Fruit fly (Drosophila melanogaster) whole organism, embryonic: ENCODE data around the gene mtsh.

Source experiments
- Antp ChIP-seq: fragments of 200-800 bp; sonication (Bioruptor generic); optimal IDR thresholded peaks from 3 replicates; lab custom pipeline; 2016; ENCODE audit warnings: missing biosample characterization, missing genetic modification characterization
- CG11456 ChIP-seq: fragments of 200-800 bp; sonication (Bioruptor generic); IDR thresholded peaks from 3 replicates; pipeline ENCODE4 v1.3.6; 2022; ENCODE audit warnings: missing biosample characterization, missing genetic modification characterization
- CG11695 ChIP-seq: fragments of 200-800 bp; sonication (Bioruptor generic); IDR thresholded peaks from 3 replicates; pipeline ENCODE4 v1.3.6; 2022; ENCODE audit warnings: missing biosample characterization, missing genetic modification characterization
- CG1233 ChIP-seq: fragments of 200-800 bp; sonication (Bioruptor generic); optimal IDR thresholded peaks from 4 replicates; lab custom pipeline; 2018; ENCODE audit warnings: missing biosample characterization, mild to moderate bottlenecking, missing genetic modification characterization
- CG12769 ChIP-seq: fragments of 200-800 bp; sonication (Bioruptor generic); optimal IDR thresholded peaks from 2 replicates; lab custom pipeline; 2019; ENCODE audit warnings: missing biosample characterization, mild to moderate bottlenecking, missing genetic modification characterization, moderate library complexity
- CG14965 ChIP-seq: fragments of 200-800 bp; sonication (Bioruptor generic); optimal IDR thresholded peaks from 2 replicates; lab custom pipeline; 2016; ENCODE audit warnings: missing biosample characterization, missing genetic modification characterization, borderline replicate concordance
- CG15696 ChIP-seq: fragments of 200-800 bp; sonication (Bioruptor generic); optimal IDR thresholded peaks from 2 replicates; lab custom pipeline; 2019; ENCODE audit warnings: missing biosample characterization, mild to moderate bottlenecking, missing genetic modification characterization, moderate library complexity
- CG17912 ChIP-seq: fragments of 200-800 bp; sonication (Bioruptor generic); optimal IDR thresholded peaks from 2 replicates; lab custom pipeline; 2018; ENCODE audit warnings: missing biosample characterization, mild to moderate bottlenecking, missing genetic modification characterization
- CG31224 ChIP-seq: fragments of 200-800 bp; sonication (Bioruptor generic); IDR thresholded peaks from 2 replicates; pipeline ENCODE4 v1.3.6; 2022; ENCODE audit warnings: missing biosample characterization, missing genetic modification characterization
- CG31388 ChIP-seq: fragments of 200-800 bp; sonication (Bioruptor generic); optimal IDR thresholded peaks from 2 replicates; lab custom pipeline; 2016; ENCODE audit warnings: missing biosample characterization, missing genetic modification characterization
- CG32767 ChIP-seq: fragments of 200-800 bp; sonication (Bioruptor generic); IDR thresholded peaks from 2 replicates; pipeline ENCODE4 v1.3.6; 2022; ENCODE audit warnings: missing biosample characterization, missing genetic modification characterization
- CG34376 ChIP-seq: fragments of 200-800 bp; sonication (Bioruptor generic); optimal IDR thresholded peaks from 2 replicates; lab custom pipeline; 2018; ENCODE audit warnings: missing biosample characterization, mild to moderate bottlenecking, missing genetic modification characterization
- CG6254 ChIP-seq: fragments of 200-800 bp; sonication (Bioruptor generic); optimal IDR thresholded peaks from 3 replicates; lab custom pipeline; 2017; ENCODE audit warnings: mild to moderate bottlenecking, missing biosample characterization, missing genetic modification reagents, missing genetic modification characterization
- CG6654 ChIP-seq: fragments of 200-800 bp; sonication (Bioruptor generic); optimal IDR thresholded peaks from 2 replicates; lab custom pipeline; 2017; ENCODE audit warnings: missing biosample characterization, mild to moderate bottlenecking, missing genetic modification characterization
- CG9817 ChIP-seq: fragments of 200-800 bp; sonication (Bioruptor generic); optimal IDR thresholded peaks from 2 replicates; lab custom pipeline; 2018; ENCODE audit warnings: missing biosample characterization, mild to moderate bottlenecking, missing genetic modification characterization, moderate library complexity
- CTCF ChIP-seq: fragments of 200-800 bp; sonication (Bioruptor generic); optimal IDR thresholded peaks from 2 replicates; lab custom pipeline; 2017; ENCODE audit warnings: missing biosample characterization, mild to moderate bottlenecking, missing genetic modification characterization, moderate library complexity
- Chrac-16 ChIP-seq: fragments of 200-800 bp; sonication (Bioruptor generic); optimal IDR thresholded peaks from 3 replicates; lab custom pipeline; 2016; ENCODE audit warnings: missing biosample characterization, missing genetic modification characterization
- D19B ChIP-seq: fragments of 200-800 bp; sonication (Bioruptor generic); optimal IDR thresholded peaks from 2 replicates; lab custom pipeline; 2017; ENCODE audit warnings: missing biosample characterization, mild to moderate bottlenecking, missing genetic modification characterization
- Dip2 ChIP-seq: fragments of 200-800 bp; sonication (Bioruptor generic); IDR thresholded peaks from 2 replicates; pipeline ENCODE4 v1.3.6; 2022; ENCODE audit warnings: missing biosample characterization, missing genetic modification characterization
- E2f1 ChIP-seq: fragments of 200-800 bp; sonication (Bioruptor generic); IDR thresholded peaks from 2 replicates; pipeline ENCODE4 v1.3.6; 2022; ENCODE audit warnings: missing biosample characterization, missing genetic modification characterization
- H15 ChIP-seq: fragments of 200-800 bp; sonication (Bioruptor generic); IDR thresholded peaks from 3 replicates; pipeline ENCODE4 v1.3.6; 2022; ENCODE audit warnings: missing biosample characterization, missing genetic modification characterization
- HLHmδ ChIP-seq: fragments of 200-800 bp; sonication (Bioruptor generic); optimal IDR thresholded peaks from 2 replicates; lab custom pipeline; 2018; ENCODE audit warnings: missing biosample characterization, mild to moderate bottlenecking, missing genetic modification characterization, moderate library complexity
- Hr3 ChIP-seq: fragments of 200-800 bp; sonication (Bioruptor generic); optimal IDR thresholded peaks from 3 replicates; lab custom pipeline; 2016; ENCODE audit warnings: missing biosample characterization, missing genetic modification characterization
- Lpt ChIP-seq: fragments of >200 bp; optimal IDR thresholded peaks from 2 replicates; lab custom pipeline; 2018; ENCODE audit warnings: missing biosample characterization, missing genetic modification characterization
- Nf-YC ChIP-seq: fragments of 200-800 bp; optimal IDR thresholded peaks from 3 replicates; lab custom pipeline; 2019; ENCODE audit warnings: missing biosample characterization, mild to moderate bottlenecking, missing genetic modification characterization, moderate library complexity
- Sox100B ChIP-seq: fragments of 200-800 bp; sonication (Bioruptor generic); optimal IDR thresholded peaks from 3 replicates; lab custom pipeline; 2018; ENCODE audit warnings: missing biosample characterization, mild to moderate bottlenecking, missing genetic modification characterization
- Sox102F ChIP-seq: fragments of 200-800 bp; sonication (Bioruptor generic); optimal IDR thresholded peaks from 2 replicates; lab custom pipeline; 2018; ENCODE audit warnings: missing biosample characterization, mild to moderate bottlenecking, missing genetic modification characterization, moderate library complexity
- Vsx1 ChIP-seq: fragments of 200-800 bp; sonication (Bioruptor generic); optimal IDR thresholded peaks from 2 replicates; lab custom pipeline; 2017; ENCODE audit warnings: missing biosample characterization, mild to moderate bottlenecking, missing genetic modification characterization, missing genetic modification reagents
- ap ChIP-seq: fragments of 200-800 bp; sonication (Bioruptor generic); IDR thresholded peaks from 2 replicates; pipeline ENCODE4 v1.3.6; 2022; ENCODE audit warnings: missing biosample characterization, missing genetic modification characterization
- bsh ChIP-seq, 2 experiments: fragments of 200-800 bp; sonication (Bioruptor generic); optimal IDR thresholded peaks; 2 replicates each; lab custom pipeline; 2017 to 2018; ENCODE audit warnings: mild to moderate bottlenecking in 2 of 2, missing biosample characterization in 2 of 2, missing genetic modification characterization in 2 of 2, moderate library complexity in 1 of 2
- cato ChIP-seq: fragments of 200-800 bp; sonication (Bioruptor generic); optimal IDR thresholded peaks from 2 replicates; lab custom pipeline; 2016; ENCODE audit warnings: missing biosample characterization, missing genetic modification characterization, borderline replicate concordance
- cg ChIP-seq: fragments of 200-800 bp; sonication (Bioruptor generic); optimal IDR thresholded peaks from 3 replicates; lab custom pipeline; 2019; ENCODE audit warnings: missing biosample characterization, mild to moderate bottlenecking, missing genetic modification characterization, moderate library complexity
- crol ChIP-seq: fragments of 200-800 bp; sonication (Bioruptor generic); IDR thresholded peaks from 2 replicates; pipeline ENCODE4 v1.3.6; 2022; ENCODE audit warnings: missing biosample characterization, missing genetic modification characterization
- dm ChIP-seq: fragments of 200-800 bp; sonication (Bioruptor generic); optimal IDR thresholded peaks from 3 replicates; lab custom pipeline; 2016; ENCODE audit warnings: missing biosample characterization, missing genetic modification characterization
- dmrt99B ChIP-seq: fragments of 200-800 bp; sonication (Bioruptor generic); optimal IDR thresholded peaks from 2 replicates; lab custom pipeline; 2018; ENCODE audit warnings: missing biosample characterization, mild to moderate bottlenecking, missing genetic modification characterization, moderate library complexity
- ems ChIP-seq: fragments of 200-800 bp; sonication (Bioruptor generic); optimal IDR thresholded peaks from 3 replicates; lab custom pipeline; 2016; ENCODE audit warnings: missing biosample characterization, missing genetic modification characterization
- jing ChIP-seq: fragments of 200-800 bp; sonication (Bioruptor generic); optimal IDR thresholded peaks from 2 replicates; lab custom pipeline; 2018; ENCODE audit warnings: missing biosample characterization, mild to moderate bottlenecking, missing genetic modification characterization
- ken ChIP-seq: fragments of 200-800 bp; sonication (Bioruptor generic); IDR thresholded peaks from 3 replicates; pipeline ENCODE4 v1.3.6; 2022; ENCODE audit warnings: missing biosample characterization, missing genetic modification characterization
- otp ChIP-seq: fragments of 200-800 bp; sonication (Bioruptor generic); IDR thresholded peaks from 3 replicates; pipeline ENCODE4, ENCODE4 v1.3.6; 2022; ENCODE audit warnings: missing biosample characterization, missing genetic modification characterization
- pfk ChIP-seq: fragments of 200-800 bp; sonication (Bioruptor generic); optimal IDR thresholded peaks from 2 replicates; lab custom pipeline; 2018; ENCODE audit warnings: missing biosample characterization, mild to moderate bottlenecking, missing genetic modification characterization, moderate library complexity
- pzg ChIP-seq: fragments of 200-800 bp; sonication (Bioruptor generic); optimal IDR thresholded peaks from 3 replicates; lab custom pipeline; 2018; ENCODE audit warnings: missing biosample characterization, mild to moderate bottlenecking, missing genetic modification characterization, moderate library complexity
- run ChIP-seq: fragments of 200-800 bp; sonication (Bioruptor generic); optimal IDR thresholded peaks from 3 replicates; lab custom pipeline; 2018; ENCODE audit warnings: missing biosample characterization, mild to moderate bottlenecking, missing genetic modification characterization
- sens ChIP-seq: fragments of 200-800 bp; sonication (Bioruptor generic); peaks from one replicate; lab custom pipeline; 2016; ENCODE audit warnings: missing biosample characterization, missing genetic modification characterization
- slou ChIP-seq: fragments of 200-800 bp; sonication (Bioruptor generic); optimal IDR thresholded peaks from 3 replicates; lab custom pipeline; 2016; ENCODE audit warnings: missing biosample characterization, missing genetic modification characterization
- slp2 ChIP-seq: fragments of 200-800 bp; sonication (Bioruptor generic); optimal IDR thresholded peaks from 2 replicates; lab custom pipeline; 2016; ENCODE audit warnings: missing biosample characterization, missing genetic modification characterization
- ssp ChIP-seq: fragments of 200-800 bp; sonication (Bioruptor generic); IDR thresholded peaks from 2 replicates; pipeline ENCODE4 v1.3.6; 2022; ENCODE audit warnings: missing biosample characterization, missing genetic modification characterization
- tio ChIP-seq: fragments of 200-800 bp; sonication (Bioruptor generic); optimal IDR thresholded peaks from 2 replicates; lab custom pipeline; 2017; ENCODE audit warnings: missing biosample characterization, missing genetic modification characterization, inconsistent platforms
- tll ChIP-seq, 2 experiments: fragments of 200-800 bp in 1 of 2; fragments of >200 bp in 1 of 2; sonication (Bioruptor generic) in 1 of 2; optimal IDR thresholded peaks; 2 replicates each; lab custom pipeline; 2017 to 2019; ENCODE audit warnings: missing biosample characterization in 2 of 2, missing genetic modification characterization in 2 of 2, mild to moderate bottlenecking in 1 of 2, moderate library complexity in 1 of 2
- ttk ChIP-seq: fragments of 200-800 bp; sonication (Bioruptor generic); IDR thresholded peaks from 2 replicates; pipeline ENCODE4 v2.1.2; 2022; ENCODE audit warnings: missing biosample characterization, missing genetic modification characterization
- vvl ChIP-seq: fragments of 200-800 bp; sonication (Bioruptor generic); IDR thresholded peaks from 2 replicates; pipeline ENCODE4 v1.3.6; 2022; ENCODE audit warnings: missing biosample characterization, missing genetic modification characterization
- zen2 ChIP-seq: fragments of 200-800 bp; sonication (Bioruptor generic); IDR thresholded peaks from 3 replicates; pipeline ENCODE4 v1.3.6; 2022; ENCODE audit warnings: missing biosample characterization, missing genetic modification characterization; ENCODE audit not compliant: partially characterized antibody

The mtsh gene

dm6 chr2L:8290653-8291233 lies 29.0 kb downstream of the mtsh start (continued):
- TF ChIP-seq CG11456 (GFP tag; lab: Robert Waterston, UW), result 0 out of 3 replicates have a peak, but pooled peaks have one; percentile 13
- TF ChIP-seq CG15696 (tag; lab: Kevin White, UChicago), result no peak
- no peak for TF ChIP-seq ems (GFP tag; lab: Kevin White, UChicago)
- no peak for TF ChIP-seq jing (GFP tag; lab: Kevin White, UChicago)
- no peak for TF ChIP-seq run
- peak; percentile 43 to 61 for TF ChIP-seq bsh (GFP tag; optimal IDR thresholded peaks at IDR 0.05; lab: Kevin White, UChicago)
- TF ChIP-seq CG14965, result no peak
- TF ChIP-seq Nf-YC (tag; lab: Kevin White, UChicago), result no peak
- TF ChIP-seq CG6254 (GFP tag; lab: Kevin White, UChicago), result no peak
- TF ChIP-seq CG17912 (GFP tag; lab: Kevin White, UChicago), result no peak
- TF ChIP-seq CG1233 (GFP tag; lab: Kevin White, UChicago), result no peak
- TF ChIP-seq sens (GFP tag; lab: Kevin White, UChicago), result peak; percentile 88
- TF ChIP-seq crol (GFP tag; lab: Robert Waterston, UW), result no peak
- TF ChIP-seq D19B (GFP tag; lab: Kevin White, UChicago), result no peak
- TF ChIP-seq Antp (GFP tag; lab: Kevin White, UChicago), result no peak
- no peak for TF ChIP-seq otp (GFP tag; lab: Robert Waterston, UW)
- no peak for TF ChIP-seq dm (GFP tag; lab: Kevin White, UChicago)
- TF ChIP-seq cato, result no peak
- no peak for TF ChIP-seq slou
- no peak for TF ChIP-seq Hr3 (GFP tag; lab: Kevin White, UChicago)
- peak; percentile 30; the same call in 1 of the 2 replicates for TF ChIP-seq vvl
- 0 out of 3 replicates have a peak, but pooled peaks have one; percentile 14 for TF ChIP-seq H15
- no peak for TF ChIP-seq CG32767
- no peak for TF ChIP-seq CG12769 (tag; lab: Kevin White, UChicago)
- TF ChIP-seq pfk (GFP tag; lab: Kevin White, UChicago), result no peak
- no peak for TF ChIP-seq CG31224
- TF ChIP-seq pzg (GFP tag; lab: Kevin White, UChicago), result no peak
- no peak for TF ChIP-seq HLHmδ (GFP tag; lab: Kevin White, UChicago)
- 0 out of 2 replicates have a peak, but pooled peaks have one; percentile 12 for TF ChIP-seq E2f1 (GFP tag; lab: Robert Waterston, UW)
- no peak for TF ChIP-seq CG11695
- no peak for TF ChIP-seq tll (GFP tag; optimal IDR thresholded peaks at IDR 0.05; lab: Kevin White, UChicago)
- no peak for TF ChIP-seq cg (GFP tag; lab: Kevin White, UChicago)
- no peak for TF ChIP-seq ken (GFP tag; lab: Robert Waterston, UW)
- TF ChIP-seq ttk (GFP tag; lab: Robert Waterston, UW), result no peak
- no peak; the same call in 1 of the 2 replicates for TF ChIP-seq ap (GFP tag; lab: Robert Waterston, UW)
- no peak for TF ChIP-seq Sox100B
- TF ChIP-seq ssp, result no peak
- no peak for TF ChIP-seq CTCF (GFP tag; lab: Kevin White, UChicago)
- no peak for TF ChIP-seq CG9817 (tag; lab: Kevin White, UChicago)
- TF ChIP-seq Chrac-16 (GFP tag; lab: Kevin White, UChicago), result peak; percentile 8
- TF ChIP-seq Lpt, result no peak
- no peak for TF ChIP-seq Dip2
- no peak for TF ChIP-seq CG31388 (GFP tag; lab: Kevin White, UChicago)
- no peak for TF ChIP-seq CG6654
- TF ChIP-seq Sox102F (GFP tag; lab: Kevin White, UChicago), result peak; percentile 34
- no peak for TF ChIP-seq CG34376 (GFP tag; lab: Kevin White, UChicago)
- no peak for TF ChIP-seq zen2 (GFP tag; lab: Robert Waterston, UW)
- no peak for TF ChIP-seq slp2
- TF ChIP-seq tio, result no peak
- peak; percentile 39 for TF ChIP-seq dmrt99B (tag; lab: Kevin White, UChicago)
- TF ChIP-seq Vsx1, result no peak
